Worm (Caenorhabditis elegans): Measurements from ENCODE around the gene F54F7.3.

- TF ChIP-seq ama-1 (optimal IDR thresholded peaks at IDR 0.05) (no peak), aly-1 (tag; optimal IDR thresholded peaks at IDR 0.05) (no peak), ceh-13 (GFP tag; optimal IDR thresholded peaks at IDR 0.05) (no peak), F13C5.2 (tag; optimal IDR thresholded peaks at IDR 0.05) (no peak), flt-1 (GFP tag; IDR thresholded peaks at IDR 0.05) (no peak), ceh-36 (tag; optimal IDR thresholded peaks at IDR 0.05) (no peak), scrt-1 (GFP tag; IDR thresholded peaks at IDR 0.05) (no peak), hmg-4 (GFP tag; optimal IDR thresholded peaks at IDR 0.05) (no peak), tra-4 (tag; optimal IDR thresholded peaks at IDR 0.05) (no peak), B0310.2 (tag; optimal IDR thresholded peaks at IDR 0.05) (no peak), tbx-11 (GFP tag; IDR thresholded peaks at IDR 0.05) (no peak), hnd-1 (tag; optimal IDR thresholded peaks at IDR 0.05) (no peak)
Observed at ce11 chrX:11804057-11804456, 45.9 kb downstream of the F54F7.3 start, which contains the start of gene C34E11.4.
